Worm (Caenorhabditis elegans) whole organism, young adult: ENCODE measurements around the gene col-91.

Experiments
- B0336.3 ChIP-seq: fragments of 200-800 bp; sonication (Bioruptor generic); IDR thresholded peaks from 2 replicates; pipeline ENCODE4 v1.3.6; 2022; ENCODE audit warnings: missing genetic modification characterization, missing compliant biosample characterization
- C06A6.2 ChIP-seq: fragments of 200-800 bp; sonication (Bioruptor generic); conservative IDR thresholded peaks from 2 replicates; pipeline ENCODE4 v1.3.6; 2022; ENCODE audit warnings: missing genetic modification characterization, missing compliant biosample characterization
- C17E4.6 ChIP-seq: fragments of 200-800 bp; sonication (Bioruptor generic); IDR thresholded peaks from 2 replicates; pipeline ENCODE4 v1.3.6; 2022; ENCODE audit warnings: missing genetic modification reagents, missing genetic modification characterization, missing compliant biosample characterization
- F22D6.2 ChIP-seq: sonication (generic microtip); optimal IDR thresholded peaks from 2 replicates; lab custom pipeline; 2016; ENCODE audit warnings: mild to moderate bottlenecking, missing genetic modification characterization, missing compliant biosample characterization
- F37B4.10 ChIP-seq: fragments of 200-800 bp; sonication (Bioruptor generic); IDR thresholded peaks from 2 replicates; pipeline ENCODE4 v1.3.6; 2022; ENCODE audit warnings: missing genetic modification characterization, missing compliant biosample characterization
- K11D2.4 ChIP-seq: fragments of 200-800 bp; sonication (Bioruptor generic); IDR thresholded peaks from 2 replicates; pipeline ENCODE4 v1.3.6; 2022; ENCODE audit warnings: missing genetic modification reagents, missing genetic modification characterization, missing compliant biosample characterization
- Y53G8AR.9 ChIP-seq: fragments of 200-800 bp; sonication (Bioruptor generic); conservative IDR thresholded peaks from 2 replicates; pipeline ENCODE4 v1.3.6; 2022; ENCODE audit warnings: missing genetic modification reagents, missing genetic modification characterization, missing compliant biosample characterization
- attf-3 ChIP-seq: fragments of 200-800 bp; sonication (Bioruptor generic); conservative IDR thresholded peaks from 2 replicates; pipeline ENCODE4 v1.3.6; 2022; ENCODE audit warnings: missing genetic modification reagents, missing genetic modification characterization, missing compliant biosample characterization
- attf-6 ChIP-seq: fragments of 200-800 bp; sonication (Bioruptor generic); IDR thresholded peaks from 2 replicates; pipeline ENCODE4 v1.3.6; 2022; ENCODE audit warnings: missing genetic modification reagents, missing genetic modification characterization, missing compliant biosample characterization
- bed-1 ChIP-seq: fragments of 200-800 bp; sonication (Bioruptor generic); IDR thresholded peaks from 2 replicates; pipeline ENCODE4 v1.3.6; 2022; ENCODE audit warnings: missing genetic modification reagents, missing genetic modification characterization, missing compliant biosample characterization
- bed-2 ChIP-seq: fragments of 200-800 bp; sonication (Bioruptor generic); IDR thresholded peaks from 2 replicates; pipeline ENCODE4 v1.3.6; 2022; ENCODE audit warnings: missing genetic modification reagents, missing genetic modification characterization, missing compliant biosample characterization
- ccch-3 ChIP-seq: fragments of 200-800 bp; sonication (Bioruptor generic); optimal IDR thresholded peaks from 2 replicates; lab custom pipeline; 2018; ENCODE audit warnings: mild to moderate bottlenecking, missing genetic modification characterization, missing compliant biosample characterization
- cebp-2 ChIP-seq: fragments of 200-800 bp; sonication (Bioruptor generic); IDR thresholded peaks from 2 replicates; pipeline ENCODE4 v1.3.6; 2022; ENCODE audit warnings: missing genetic modification characterization, missing compliant biosample characterization
- ceh-100 ChIP-seq: fragments of 200-800 bp; sonication (Bioruptor generic); IDR thresholded peaks from 2 replicates; pipeline ENCODE4 v1.3.6; 2022; ENCODE audit warnings: missing genetic modification reagents, missing genetic modification characterization, missing compliant biosample characterization
- dox-1 ChIP-seq: fragments of 200-800 bp; sonication (Bioruptor generic); IDR thresholded peaks from 2 replicates; pipeline ENCODE4 v1.3.6; 2022; ENCODE audit warnings: missing genetic modification reagents, missing genetic modification characterization, missing compliant biosample characterization
- dpl-1 ChIP-seq: fragments of 150-350 bp; optimal IDR thresholded peaks from 2 replicates; lab custom pipeline; 2014; ENCODE audit warnings: missing biosample characterization, missing genetic modification reagents, missing genetic modification characterization
- egl-18 ChIP-seq: fragments of 200-800 bp; sonication (Bioruptor generic); IDR thresholded peaks from 2 replicates; pipeline ENCODE4 v1.3.6; 2022; ENCODE audit warnings: missing genetic modification reagents, missing genetic modification characterization, missing compliant biosample characterization
- ets-4 ChIP-seq: fragments of 200-800 bp; sonication (Bioruptor generic); optimal IDR thresholded peaks from 2 replicates; lab custom pipeline; 2018; ENCODE audit warnings: mild to moderate bottlenecking, missing genetic modification characterization, missing compliant biosample characterization
- hlh-26 ChIP-seq: fragments of 200-800 bp; sonication (Bioruptor generic); conservative IDR thresholded peaks from 2 replicates; pipeline ENCODE4 v1.3.6; 2022; ENCODE audit warnings: missing genetic modification reagents, missing genetic modification characterization, missing compliant biosample characterization
- hrde-1 ChIP-seq: sonication (generic microtip); optimal IDR thresholded peaks from 2 replicates; lab custom pipeline; 2016; ENCODE audit warnings: missing genetic modification characterization, mild to moderate bottlenecking, missing compliant biosample characterization, moderate library complexity, missing genotype, missing genetic modification reagents, borderline replicate concordance
- lin-26 ChIP-seq: fragments of 200-800 bp; sonication (Bioruptor generic); IDR thresholded peaks from 2 replicates; pipeline ENCODE4 v1.3.6; 2022; ENCODE audit warnings: missing genetic modification reagents, missing genetic modification characterization, missing compliant biosample characterization
- lin-54 ChIP-seq: fragments of 200-800 bp; sonication (Bioruptor generic); optimal IDR thresholded peaks from 2 replicates; lab custom pipeline; 2018; ENCODE audit warnings: mild to moderate bottlenecking, missing genetic modification characterization, missing compliant biosample characterization
- lsy-27 ChIP-seq: sonication (generic microtip); optimal IDR thresholded peaks from 2 replicates; lab custom pipeline; 2017; ENCODE audit warnings: missing genetic modification characterization, mild to moderate bottlenecking, missing compliant biosample characterization, antibody characterized with exemption, missing genotype, borderline replicate concordance; ENCODE audit not compliant: insufficient read depth
- mes-4 ChIP-seq: sonication (generic microtip); optimal IDR thresholded peaks from 2 replicates; lab custom pipeline; 2016; ENCODE audit warnings: missing genotype, missing genetic modification characterization, missing compliant biosample characterization
- mxl-1 ChIP-seq: sonication (generic microtip); optimal IDR thresholded peaks from 2 replicates; lab custom pipeline; 2016; ENCODE audit warnings: missing genetic modification characterization, missing compliant biosample characterization
- nfya-2 ChIP-seq: fragments of 200-800 bp; sonication (Bioruptor generic); IDR thresholded peaks from 2 replicates; pipeline ENCODE4 v1.3.6; 2022; ENCODE audit warnings: missing genetic modification reagents, missing genetic modification characterization, missing compliant biosample characterization
- nhr-179 ChIP-seq: sonication (generic microtip); optimal IDR thresholded peaks from 2 replicates; lab custom pipeline; 2016; ENCODE audit warnings: mild to moderate bottlenecking, missing genetic modification characterization, missing compliant biosample characterization
- pha-4 ChIP-seq: fragments of 150-350 bp; sonication (generic microtip); optimal IDR thresholded peaks from 2 replicates; lab custom pipeline; 2014; ENCODE audit warnings: missing biosample characterization, missing genetic modification reagents, missing genetic modification characterization
- rcor-1 ChIP-seq: fragments of 200-800 bp; sonication (Bioruptor generic); IDR thresholded peaks from 2 replicates; pipeline ENCODE4 v1.3.6; 2022; ENCODE audit warnings: missing genetic modification reagents, missing genetic modification characterization, missing compliant biosample characterization
- snpc-1.3 ChIP-seq: sonication (generic microtip); optimal IDR thresholded peaks from 2 replicates; lab custom pipeline; 2017; ENCODE audit warnings: missing genetic modification characterization, mild to moderate bottlenecking, missing compliant biosample characterization, antibody characterized with exemption, moderate library complexity, missing genotype, missing genetic modification reagents; ENCODE audit not compliant: insufficient read depth
- somi-1 ChIP-seq: fragments of 200-800 bp; sonication (Bioruptor generic); optimal IDR thresholded peaks from 2 replicates; lab custom pipeline; 2018; ENCODE audit warnings: mild to moderate bottlenecking, missing genetic modification characterization, missing compliant biosample characterization
- tlf-1 ChIP-seq: fragments of 200-800 bp; sonication (Bioruptor generic); optimal IDR thresholded peaks from 2 replicates; lab custom pipeline; 2018; ENCODE audit warnings: mild to moderate bottlenecking, missing genetic modification characterization, missing compliant biosample characterization
- zim-3 ChIP-seq: sonication (generic microtip); optimal IDR thresholded peaks from 2 replicates; lab custom pipeline; 2017; ENCODE audit warnings: mild to moderate bottlenecking, missing genetic modification characterization, moderate library complexity, missing compliant biosample characterization
- ztf-28 ChIP-seq: fragments of 200-800 bp; sonication (Bioruptor generic); IDR thresholded peaks from 2 replicates; pipeline ENCODE4 v1.3.6; 2022; ENCODE audit warnings: missing genetic modification reagents, missing genetic modification characterization, missing compliant biosample characterization

The col-91 gene

DNA sequence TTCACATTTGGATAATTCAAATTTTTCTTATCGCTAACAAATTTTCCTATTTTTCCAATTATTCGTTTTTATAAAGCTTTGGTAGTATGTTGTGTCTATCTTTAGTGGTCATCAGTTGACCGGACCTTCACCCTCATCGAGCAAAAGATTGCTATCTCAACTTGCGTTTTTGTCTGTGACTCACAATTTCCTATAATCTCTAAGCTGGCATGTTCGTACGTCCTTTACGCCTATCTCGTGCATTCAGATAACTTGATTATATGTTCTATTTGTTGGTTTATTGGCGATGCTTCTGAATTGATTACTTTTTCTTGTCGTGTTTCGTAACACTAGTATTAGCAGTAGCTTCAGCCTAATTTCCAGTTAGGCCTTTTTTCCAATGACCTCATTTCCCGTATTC lies 16.1 kb upstream of the col-91 start:
- TF ChIP-seq ets-4 (GFP tag; lab: Kevin White, UChicago) (no peak), B0336.3 (GFP tag; lab: Robert Waterston, UW) (no peak), bed-1 (GFP tag; lab: Robert Waterston, UW) (no peak), F22D6.2 (tag; lab: Kevin White, UChicago) (no peak), K11D2.4 (GFP tag; lab: Robert Waterston, UW) (no peak), bed-2 (GFP tag; lab: Robert Waterston, UW) (no peak), hrde-1 (tag; lab: Kevin White, UChicago) (no peak), rcor-1 (GFP tag; lab: Robert Waterston, UW) (no peak), nfya-2 (GFP tag; lab: Robert Waterston, UW) (no peak), hlh-26 (no peak), lin-26 (GFP tag; lab: Robert Waterston, UW) (no peak), C06A6.2 (GFP tag; lab: Robert Waterston, UW) (no peak)

ce11 chrIII:8278801-8279200 lies 15.3 kb upstream of the col-91 start, which contains the start of gene mig-10:
mig-10 (plus strand) TSS chrIII:8279101.
- TF ChIP-seq Y53G8AR.9 (GFP tag; lab: Robert Waterston, UW): no peak
- no peak for TF ChIP-seq nfya-2 (GFP tag; lab: Robert Waterston, UW)
- no peak for TF ChIP-seq mes-4
- no peak for TF ChIP-seq attf-6 (GFP tag; lab: Robert Waterston, UW)
- no peak for TF ChIP-seq zim-3
- no peak for TF ChIP-seq snpc-1.3 (tag; lab: Kevin White, UChicago)
- no peak for TF ChIP-seq ztf-28 (GFP tag; lab: Robert Waterston, UW)

DNA sequence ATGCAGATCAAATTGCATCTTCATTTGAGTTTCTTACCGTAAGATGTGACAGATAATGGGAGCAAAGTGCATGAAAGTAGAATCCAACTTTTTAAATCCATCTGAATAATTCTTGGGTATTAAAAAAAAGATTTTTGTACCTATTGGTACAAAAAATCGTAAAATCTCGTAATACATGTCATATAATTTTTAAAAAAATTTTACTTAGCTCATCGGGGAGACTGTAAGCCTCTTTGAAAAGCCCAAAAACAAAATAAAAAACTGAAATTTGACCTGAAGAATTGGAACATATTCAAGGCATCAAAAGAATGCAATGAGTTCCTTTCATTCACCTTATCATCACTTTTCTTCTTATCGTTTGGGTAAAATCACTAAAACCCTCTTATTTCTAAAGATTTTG lies 12.4 kb upstream of the col-91 start, which contains the start of gene clec-160:
Gene clec-160 (minus strand): TSS at position 101 of the 400 bp plus-strand sequence.
- TF ChIP-seq ceh-100 (no peak), tlf-1 (GFP tag; lab: Kevin White, UChicago) (no peak), pha-4 (tag; lab: Kevin White, UChicago) (no peak), C17E4.6 (no peak), mxl-1 (tag; lab: Kevin White, UChicago) (no peak), nhr-179 (tag; lab: Kevin White, UChicago) (no peak), lsy-27 (no peak), ccch-3 (no peak), dpl-1 (no peak), egl-18 (GFP tag; lab: Robert Waterston, UW) (no peak), attf-3 (GFP tag; lab: Robert Waterston, UW) (no peak)

DNA sequence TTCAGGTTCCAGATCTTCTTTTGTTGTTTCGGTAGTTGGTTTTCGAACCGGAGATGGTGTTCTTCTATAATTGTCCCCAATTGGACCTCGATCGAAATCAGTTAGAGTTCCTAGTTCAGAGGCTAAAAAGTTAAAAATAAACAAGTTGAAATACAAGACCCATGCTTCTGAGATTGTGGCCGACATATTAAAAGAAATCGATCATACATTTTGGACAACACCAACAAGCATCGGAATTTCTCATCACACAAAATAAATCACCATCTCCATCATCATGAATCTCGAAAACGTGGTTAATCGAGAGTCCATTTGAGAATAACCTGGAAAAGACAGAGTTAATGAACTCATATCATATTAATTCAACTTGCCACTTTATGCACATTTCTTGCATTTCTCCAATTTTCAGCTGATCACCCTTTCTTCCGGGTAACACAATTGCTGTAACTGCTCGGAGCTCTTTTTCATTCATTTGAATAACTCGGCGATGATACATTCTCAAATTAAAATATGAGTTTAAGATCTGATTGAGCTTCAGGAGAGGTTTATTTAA lies 8.3 kb upstream of the col-91 start, which contains the start of the genes mps-4 and F09G8.10:
Gene mps-4 (minus strand): TSS at position 101 of the 550 bp plus-strand sequence.
Gene F09G8.10 (minus strand): TSS at position 500 of the 550 bp plus-strand sequence.
- TF ChIP-seq cebp-2 (GFP tag; lab: Robert Waterston, UW) (no peak), snpc-1.3 (tag; lab: Kevin White, UChicago) (no peak), somi-1 (GFP tag; lab: Kevin White, UChicago) (no peak), hlh-26 (no peak), F37B4.10 (no peak), lin-54 (GFP tag; lab: Kevin White, UChicago) (no peak), dox-1 (GFP tag; lab: Robert Waterston, UW) (no peak)
